Fruit fly (Drosophila melanogaster) whole organism, embryonic: ENCODE results near the gene CG7430.

Source experiments
- Bteb2 ChIP-seq: fragments of 200-800 bp; sonication (Bioruptor generic); optimal IDR thresholded peaks from 2 replicates; lab custom pipeline; 2016; ENCODE audit warnings: missing biosample characterization, missing genetic modification characterization
- CG11456 ChIP-seq: fragments of 200-800 bp; sonication (Bioruptor generic); IDR thresholded peaks from 3 replicates; pipeline ENCODE4 v1.3.6; 2022; ENCODE audit warnings: missing biosample characterization, missing genetic modification characterization
- CG13296 ChIP-seq: fragments of 200-800 bp; sonication (Bioruptor generic); optimal IDR thresholded peaks from 3 replicates; lab custom pipeline; 2018; ENCODE audit warnings: missing biosample characterization, mild to moderate bottlenecking, missing genetic modification characterization
- CG13775 ChIP-seq: fragments of 200-800 bp; sonication (Bioruptor generic); optimal IDR thresholded peaks from 3 replicates; lab custom pipeline; 2017; ENCODE audit warnings: missing biosample characterization, mild to moderate bottlenecking, missing genetic modification characterization
- CG15514 ChIP-seq: fragments of 200-800 bp; sonication (Bioruptor generic); optimal IDR thresholded peaks from 3 replicates; lab custom pipeline; 2017; ENCODE audit warnings: missing biosample characterization, missing genetic modification characterization, mild to moderate bottlenecking, moderate library complexity, missing genetic modification reagents
- CG16813 ChIP-seq: fragments of 200-800 bp; sonication (Bioruptor generic); IDR thresholded peaks from 3 replicates; pipeline ENCODE4 v1.3.6; 2022; ENCODE audit warnings: missing biosample characterization, missing genetic modification characterization; ENCODE audit not compliant: partially characterized antibody
- CG17361 ChIP-seq: fragments of 200-800 bp; sonication (Bioruptor generic); IDR thresholded peaks from 3 replicates; pipeline ENCODE4 v1.3.6; 2022; ENCODE audit warnings: missing biosample characterization, missing genetic modification characterization
- CG17802 ChIP-seq: fragments of 200-800 bp; sonication (Bioruptor generic); optimal IDR thresholded peaks from 2 replicates; lab custom pipeline; 2018; ENCODE audit warnings: missing biosample characterization, mild to moderate bottlenecking, missing genetic modification characterization, moderate library complexity
- CG1792 ChIP-seq: fragments of 200-800 bp; sonication (Bioruptor generic); optimal IDR thresholded peaks from 2 replicates; lab custom pipeline; 2016; ENCODE audit warnings: missing biosample characterization, missing genetic modification characterization
- CG3065 ChIP-seq: fragments of 200-800 bp; sonication (Bioruptor generic); optimal IDR thresholded peaks from 2 replicates; lab custom pipeline; 2016; ENCODE audit warnings: missing biosample characterization, missing genetic modification characterization
- CG31441 ChIP-seq: fragments of 200-800 bp; sonication (Bioruptor generic); IDR thresholded peaks from 2 replicates; pipeline ENCODE4 v1.3.6; 2022; ENCODE audit warnings: missing biosample characterization, missing genetic modification characterization
- CG42726 ChIP-seq: fragments of 200-800 bp; sonication (Bioruptor generic); IDR thresholded peaks from 2 replicates; pipeline ENCODE4 v1.3.6; 2022; ENCODE audit warnings: missing biosample characterization, missing genetic modification characterization; ENCODE audit not compliant: partially characterized antibody
- CG4404 ChIP-seq: fragments of 200-800 bp; sonication (Bioruptor generic); IDR thresholded peaks from 2 replicates; pipeline ENCODE4 v1.3.6; 2022; ENCODE audit warnings: missing biosample characterization, missing genetic modification characterization
- CG4707 ChIP-seq: fragments of 200-800 bp; sonication (Bioruptor generic); optimal IDR thresholded peaks from 2 replicates; lab custom pipeline; 2018; ENCODE audit warnings: missing biosample characterization, mild to moderate bottlenecking, missing genetic modification characterization, moderate library complexity
- CG6175 ChIP-seq: fragments of 200-800 bp; sonication (Bioruptor generic); IDR thresholded peaks from 3 replicates; pipeline ENCODE4 v1.3.6; 2022; ENCODE audit warnings: missing biosample characterization, missing genetic modification characterization
- CG6254 ChIP-seq: fragments of 200-800 bp; sonication (Bioruptor generic); optimal IDR thresholded peaks from 3 replicates; lab custom pipeline; 2017; ENCODE audit warnings: mild to moderate bottlenecking, missing biosample characterization, missing genetic modification reagents, missing genetic modification characterization
- CG6689 ChIP-seq: fragments of 200-800 bp; sonication (Bioruptor generic); IDR thresholded peaks from 2 replicates; pipeline ENCODE4 v1.3.6; 2022; ENCODE audit warnings: missing biosample characterization, missing genetic modification characterization
- CG7357 ChIP-seq: fragments of 200-800 bp; sonication (Bioruptor generic); IDR thresholded peaks from 3 replicates; pipeline ENCODE4 v1.3.6; 2022; ENCODE audit warnings: missing biosample characterization, missing genetic modification characterization
- CG7745 ChIP-seq: fragments of 200-800 bp; sonication (Bioruptor generic); optimal IDR thresholded peaks from 2 replicates; lab custom pipeline; 2018; ENCODE audit warnings: missing biosample characterization, mild to moderate bottlenecking, missing genetic modification characterization, moderate library complexity
- CG8944 ChIP-seq: fragments of 200-800 bp; sonication (Bioruptor generic); optimal IDR thresholded peaks from 3 replicates; lab custom pipeline; 2016; ENCODE audit warnings: missing biosample characterization, missing genetic modification characterization
- H2.0 ChIP-seq: fragments of 200-800 bp; sonication (Bioruptor generic); IDR thresholded peaks from 2 replicates; pipeline ENCODE4 v1.3.6; 2022; ENCODE audit warnings: missing biosample characterization, missing genetic modification characterization
- HLH3B ChIP-seq: fragments of 200-800 bp; sonication (Bioruptor generic); IDR thresholded peaks from 2 replicates; pipeline ENCODE4 v1.3.6; 2022; ENCODE audit warnings: missing biosample characterization, missing genetic modification characterization
- Kr ChIP-seq: fragments of 200-800 bp; sonication (Bioruptor generic); optimal IDR thresholded peaks from 2 replicates; lab custom pipeline; 2017; ENCODE audit warnings: missing biosample characterization, mild to moderate bottlenecking, missing genetic modification characterization
- Med ChIP-seq: fragments of 200-800 bp; sonication (Bioruptor generic); peaks from one replicate; lab custom pipeline; 2016; ENCODE audit warnings: missing biosample characterization, missing genetic modification characterization, mild to moderate bottlenecking, inconsistent platforms, moderate library complexity
- Mrtf ChIP-seq: fragments of 200-800 bp; sonication (Bioruptor generic); IDR thresholded peaks from 3 replicates; pipeline ENCODE4 v1.3.6; 2022; ENCODE audit warnings: missing biosample characterization, missing genetic modification characterization
- Nf-YA ChIP-seq: fragments of 200-800 bp; sonication (Bioruptor generic); IDR thresholded peaks from 2 replicates; pipeline ENCODE4 v1.3.6; 2022; ENCODE audit warnings: missing biosample characterization, missing genetic modification characterization
- Opbp ChIP-seq: fragments of 200-800 bp; sonication (Bioruptor generic); IDR thresholded peaks from 3 replicates; pipeline ENCODE4 v1.3.6; 2022; ENCODE audit warnings: missing biosample characterization, missing genetic modification characterization; ENCODE audit not compliant: partially characterized antibody
- Scr ChIP-seq: fragments of 200-800 bp; sonication (Bioruptor generic); IDR thresholded peaks from 2 replicates; pipeline ENCODE4 v1.3.6; 2022; ENCODE audit warnings: missing biosample characterization, missing genetic modification characterization; ENCODE audit not compliant: partially characterized antibody
- Sin3A ChIP-seq: fragments of >200 bp; optimal IDR thresholded peaks from 2 replicates; lab custom pipeline; 2018
- Ssrp ChIP-seq: fragments of 200-800 bp; sonication (Bioruptor generic); optimal IDR thresholded peaks from 2 replicates; lab custom pipeline; 2018; ENCODE audit warnings: missing biosample characterization, mild to moderate bottlenecking, missing genetic modification characterization, moderate library complexity
- crc ChIP-seq: fragments of 200-800 bp; sonication (Bioruptor generic); optimal IDR thresholded peaks from 2 replicates; lab custom pipeline; 2016; ENCODE audit warnings: missing biosample characterization, missing genetic modification characterization
- dimm ChIP-seq: fragments of 200-800 bp; sonication (Bioruptor generic); IDR thresholded peaks from 2 replicates; pipeline ENCODE4 v1.3.6; 2022; ENCODE audit warnings: missing biosample characterization, missing genetic modification characterization
- dmrt99B ChIP-seq: fragments of 200-800 bp; sonication (Bioruptor generic); optimal IDR thresholded peaks from 2 replicates; lab custom pipeline; 2018; ENCODE audit warnings: missing biosample characterization, mild to moderate bottlenecking, missing genetic modification characterization, moderate library complexity
- en ChIP-seq: fragments of 200-800 bp; sonication (Bioruptor generic); optimal IDR thresholded peaks from 2 replicates; lab custom pipeline; 2016; ENCODE audit warnings: missing biosample characterization, missing genetic modification characterization
- fd102C ChIP-seq: fragments of 200-800 bp; sonication (Bioruptor generic); optimal IDR thresholded peaks from 2 replicates; lab custom pipeline; 2018; ENCODE audit warnings: missing biosample characterization, mild to moderate bottlenecking, missing genetic modification characterization, moderate library complexity
- fd64A ChIP-seq: fragments of 200-800 bp; sonication (Bioruptor generic); optimal IDR thresholded peaks from 3 replicates; lab custom pipeline; 2018; ENCODE audit warnings: missing biosample characterization, mild to moderate bottlenecking, missing genetic modification characterization
- fd96Cb ChIP-seq: fragments of 200-800 bp; sonication (Bioruptor generic); optimal IDR thresholded peaks from 2 replicates; lab custom pipeline; 2018; ENCODE audit warnings: missing biosample characterization, mild to moderate bottlenecking, missing genetic modification characterization, moderate library complexity
- gce ChIP-seq: fragments of 200-800 bp; sonication (Bioruptor generic); IDR thresholded peaks from 3 replicates; pipeline ENCODE4 v1.3.6; 2022; ENCODE audit warnings: missing biosample characterization, missing genetic modification characterization
- lov ChIP-seq, 2 experiments: fragments of 200-800 bp in 1 of 2; fragments of >200 bp in 1 of 2; sonication (Bioruptor generic) in 1 of 2; IDR thresholded peaks in 1 of 2; optimal IDR thresholded peaks in 1 of 2; 2 replicates in 1 of 2; 3 replicates in 1 of 2; pipeline versions ENCODE4 v1.3.6 to Lab custom; 2017 to 2022; ENCODE audit warnings: missing biosample characterization in 1 of 2, missing genetic modification characterization in 1 of 2
- mld ChIP-seq: fragments of 200-800 bp; sonication (Bioruptor generic); IDR thresholded peaks from 3 replicates; pipeline ENCODE4 v1.3.6; 2022; ENCODE audit warnings: missing biosample characterization, missing genetic modification characterization; ENCODE audit not compliant: partially characterized antibody
- org-1 ChIP-seq: fragments of 200-800 bp; sonication (Bioruptor generic); optimal IDR thresholded peaks from 2 replicates; lab custom pipeline; 2017; ENCODE audit warnings: missing biosample characterization, missing genetic modification characterization
- row ChIP-seq: fragments of 200-800 bp; sonication (Bioruptor generic); IDR thresholded peaks from 3 replicates; pipeline ENCODE4 v1.3.6; 2022; ENCODE audit warnings: missing biosample characterization, missing genetic modification characterization
- sens ChIP-seq: fragments of 200-800 bp; sonication (Bioruptor generic); peaks from one replicate; lab custom pipeline; 2016; ENCODE audit warnings: missing biosample characterization, missing genetic modification characterization
- so ChIP-seq: fragments of 200-800 bp; sonication (Bioruptor generic); IDR thresholded peaks from 3 replicates; pipeline ENCODE4 v1.3.6; 2022; ENCODE audit warnings: missing biosample characterization, missing genetic modification characterization
- sob ChIP-seq: fragments of 200-800 bp; sonication (Bioruptor generic); IDR thresholded peaks from 2 replicates; pipeline ENCODE4 v1.3.6; 2022; ENCODE audit warnings: missing biosample characterization, missing genetic modification characterization
- ssp ChIP-seq: fragments of 200-800 bp; sonication (Bioruptor generic); IDR thresholded peaks from 2 replicates; pipeline ENCODE4 v1.3.6; 2022; ENCODE audit warnings: missing biosample characterization, missing genetic modification characterization
- stwl ChIP-seq: fragments of 200-800 bp; sonication (Bioruptor generic); optimal IDR thresholded peaks from 3 replicates; lab custom pipeline; 2018; ENCODE audit warnings: missing biosample characterization, mild to moderate bottlenecking, missing genetic modification characterization, moderate library complexity
- sug ChIP-seq: fragments of 200-800 bp; optimal IDR thresholded peaks from 2 replicates; lab custom pipeline; 2019; ENCODE audit warnings: missing biosample characterization, mild to moderate bottlenecking, missing genetic modification characterization, moderate library complexity
- wdn ChIP-seq: fragments of 200-800 bp; sonication (Bioruptor generic); IDR thresholded peaks from 2 replicates; pipeline ENCODE4 v1.3.6; 2022; ENCODE audit warnings: missing biosample characterization, missing genetic modification characterization

The CG7430 gene

dm6 chr3L:17846169-17846981, at the start of gene CG7430, which contains the start of gene MED19 (continued):
- no peak for TF ChIP-seq Mrtf (GFP tag; lab: Robert Waterston, UW)
- TF ChIP-seq sob (GFP tag; lab: Robert Waterston, UW) = peak; percentile 55; the same call in 1 of the 2 replicates
- TF ChIP-seq gce (GFP tag; lab: Robert Waterston, UW) = no peak
- peak; percentile 72 for TF ChIP-seq row (GFP tag; lab: Robert Waterston, UW)
- 0 out of 3 replicates have a peak, but pooled peaks have one; percentile 50 for TF ChIP-seq mld
- TF ChIP-seq fd102C (GFP tag; lab: Kevin White, UChicago) = no peak
- peak; percentile 49 for TF ChIP-seq CG16813
- peak; percentile 48 for TF ChIP-seq CG15514
- TF ChIP-seq HLH3B (GFP tag; lab: Robert Waterston, UW) = no peak
- TF ChIP-seq CG6175 = no peak
- TF ChIP-seq CG17802 (tag; lab: Kevin White, UChicago) = no peak
- peak; percentile 49; the same call in 1 of the 2 replicates for TF ChIP-seq CG42726 (GFP tag; lab: Robert Waterston, UW)
- TF ChIP-seq CG13296 (GFP tag; lab: Kevin White, UChicago) = peak; percentile 12
- no peak for TF ChIP-seq dmrt99B (tag; lab: Kevin White, UChicago)
- TF ChIP-seq Bteb2 (GFP tag; lab: Kevin White, UChicago) = no peak
- TF ChIP-seq wdn = no peak
- no peak; the same call in 1 of the 2 replicates for TF ChIP-seq Scr
- no peak for TF ChIP-seq CG6689 (GFP tag; lab: Robert Waterston, UW)
- no peak for TF ChIP-seq crc (GFP tag; lab: Kevin White, UChicago)
- TF ChIP-seq sug (tag; lab: Kevin White, UChicago) = no peak
- TF ChIP-seq fd96Cb = no peak
- TF ChIP-seq Opbp (GFP tag; lab: Robert Waterston, UW) = peak; percentile 60; the same call in 2 of the 3 replicates
- no peak for TF ChIP-seq en (GFP tag; lab: Kevin White, UChicago)
- no peak for TF ChIP-seq lov (optimal IDR thresholded peaks at IDR 0.05; lab: Kevin White, UChicago)
- TF ChIP-seq lov (GFP tag; IDR thresholded peaks at IDR 0.05; lab: Robert Waterston, UW) = no peak
- TF ChIP-seq CG13775 = no peak
- no peak for TF ChIP-seq CG3065
- TF ChIP-seq so (GFP tag; lab: Robert Waterston, UW) = no peak
- no peak for TF ChIP-seq Kr
- no peak for TF ChIP-seq ssp (GFP tag; lab: Robert Waterston, UW)
- TF ChIP-seq Ssrp (tag; lab: Kevin White, UChicago) = no peak
- TF ChIP-seq Nf-YA (GFP tag; lab: Robert Waterston, UW) = no peak
- peak; percentile 56 for TF ChIP-seq fd64A (GFP tag; lab: Kevin White, UChicago)
- TF ChIP-seq CG4404 (GFP tag; lab: Robert Waterston, UW) = no peak
- peak; percentile 1 for TF ChIP-seq CG7745
- no peak for TF ChIP-seq CG1792
- no peak for TF ChIP-seq CG6254 (GFP tag; lab: Kevin White, UChicago)
- peak; percentile 36 for TF ChIP-seq stwl (tag; lab: Kevin White, UChicago)
- no peak for TF ChIP-seq dimm (GFP tag; lab: Robert Waterston, UW)
- peak; percentile 12 for TF ChIP-seq Sin3A (lab: Kevin White, UChicago)
- TF ChIP-seq sens (GFP tag; lab: Kevin White, UChicago) = no peak
- TF ChIP-seq CG17361 (GFP tag; lab: Robert Waterston, UW) = peak; percentile 54; the same call in 2 of the 3 replicates
- no peak for TF ChIP-seq CG11456 (GFP tag; lab: Robert Waterston, UW)
- no peak for TF ChIP-seq H2.0 (GFP tag; lab: Robert Waterston, UW)
- no peak for TF ChIP-seq org-1 (GFP tag; lab: Kevin White, UChicago)
- TF ChIP-seq CG7357 (GFP tag; lab: Robert Waterston, UW) = no peak
- TF ChIP-seq CG8944 (GFP tag; lab: Kevin White, UChicago) = no peak
- TF ChIP-seq CG4707 (GFP tag; lab: Kevin White, UChicago) = no peak
- TF ChIP-seq Med = peak; percentile 84
- TF ChIP-seq CG31441 (GFP tag; lab: Robert Waterston, UW) = peak; percentile 43
